Fruit fly (Drosophila melanogaster) whole organism, embryonic: ENCODE measurements around the gene TBC1d7.

Experiments used
- Blimp-1 ChIP-seq: fragments of 200-800 bp; sonication (Bioruptor generic); optimal IDR thresholded peaks from 3 replicates; lab custom pipeline; 2018; ENCODE audit warnings: missing biosample characterization, missing genetic modification characterization, mild to moderate bottlenecking, moderate library complexity, missing genetic modification reagents
- CG10654 ChIP-seq: fragments of 200-800 bp; sonication (Bioruptor generic); optimal IDR thresholded peaks from 2 replicates; lab custom pipeline; 2016; ENCODE audit warnings: missing biosample characterization, missing genetic modification characterization
- CG11093 ChIP-seq: fragments of 200-800 bp; sonication (Bioruptor generic); IDR thresholded peaks from 3 replicates; pipeline ENCODE4 v1.3.6; 2022; ENCODE audit warnings: missing biosample characterization, missing genetic modification characterization
- CG11696 ChIP-seq: fragments of 200-800 bp; sonication (Bioruptor generic); IDR thresholded peaks from 2 replicates; pipeline ENCODE4 v1.3.6; 2022; ENCODE audit warnings: missing biosample characterization, missing genetic modification characterization
- CG11723 ChIP-seq: fragments of 200-800 bp; sonication (Bioruptor generic); optimal IDR thresholded peaks from 2 replicates; lab custom pipeline; 2017; ENCODE audit warnings: missing biosample characterization, mild to moderate bottlenecking, missing genetic modification characterization
- CG12236 ChIP-seq: fragments of 200-800 bp; sonication (Bioruptor generic); optimal IDR thresholded peaks from 2 replicates; lab custom pipeline; 2016; ENCODE audit warnings: missing biosample characterization, missing genetic modification characterization
- CG13894 ChIP-seq: fragments of 200-800 bp; sonication (Bioruptor generic); optimal IDR thresholded peaks from 3 replicates; lab custom pipeline; 2018; ENCODE audit warnings: missing biosample characterization, mild to moderate bottlenecking, missing genetic modification characterization, moderate library complexity
- CG14860 ChIP-seq: fragments of 200-800 bp; sonication (Bioruptor generic); IDR thresholded peaks from 3 replicates; pipeline ENCODE4 v1.3.6; 2022; ENCODE audit warnings: missing biosample characterization, missing genetic modification characterization; ENCODE audit not compliant: partially characterized antibody
- CG1602 ChIP-seq: fragments of 200-800 bp; sonication (Bioruptor generic); optimal IDR thresholded peaks from 3 replicates; lab custom pipeline; 2016; ENCODE audit warnings: missing biosample characterization, missing genetic modification characterization
- CG16813 ChIP-seq: fragments of 200-800 bp; sonication (Bioruptor generic); IDR thresholded peaks from 3 replicates; pipeline ENCODE4 v1.3.6; 2022; ENCODE audit warnings: missing biosample characterization, missing genetic modification characterization; ENCODE audit not compliant: partially characterized antibody
- CG17328 ChIP-seq: fragments of 200-800 bp; sonication (Bioruptor generic); IDR thresholded peaks from 2 replicates; pipeline ENCODE4 v1.3.6; 2022; ENCODE audit warnings: missing biosample characterization, missing genetic modification characterization
- CG17612 ChIP-seq: fragments of 200-800 bp; sonication (Bioruptor generic); IDR thresholded peaks from 2 replicates; pipeline ENCODE4 v1.3.6; 2022; ENCODE audit warnings: missing biosample characterization, missing genetic modification characterization
- CG18476 ChIP-seq: fragments of 200-800 bp; sonication (Bioruptor generic); optimal IDR thresholded peaks from 2 replicates; lab custom pipeline; 2016; ENCODE audit warnings: missing biosample characterization, mild to moderate bottlenecking, missing genetic modification characterization
- CG2129 ChIP-seq: fragments of 200-800 bp; sonication (Bioruptor generic); IDR thresholded peaks from 2 replicates; pipeline ENCODE4 v1.3.6; 2022; ENCODE audit warnings: missing biosample characterization, missing genetic modification characterization; ENCODE audit not compliant: partially characterized antibody
- CG2712 ChIP-seq: fragments of 200-800 bp; optimal IDR thresholded peaks from 3 replicates; lab custom pipeline; 2019; ENCODE audit warnings: missing biosample characterization, mild to moderate bottlenecking, missing genetic modification characterization, moderate library complexity
- CG3065 ChIP-seq: fragments of 200-800 bp; sonication (Bioruptor generic); optimal IDR thresholded peaks from 2 replicates; lab custom pipeline; 2016; ENCODE audit warnings: missing biosample characterization, missing genetic modification characterization
- CG31224 ChIP-seq: fragments of 200-800 bp; sonication (Bioruptor generic); IDR thresholded peaks from 2 replicates; pipeline ENCODE4 v1.3.6; 2022; ENCODE audit warnings: missing biosample characterization, missing genetic modification characterization
- CG32767 ChIP-seq: fragments of 200-800 bp; sonication (Bioruptor generic); IDR thresholded peaks from 2 replicates; pipeline ENCODE4 v1.3.6; 2022; ENCODE audit warnings: missing biosample characterization, missing genetic modification characterization
- CG42726 ChIP-seq: fragments of 200-800 bp; sonication (Bioruptor generic); IDR thresholded peaks from 2 replicates; pipeline ENCODE4 v1.3.6; 2022; ENCODE audit warnings: missing biosample characterization, missing genetic modification characterization; ENCODE audit not compliant: partially characterized antibody
- CG5180 ChIP-seq: fragments of 200-800 bp; sonication (Bioruptor generic); optimal IDR thresholded peaks from 3 replicates; lab custom pipeline; 2017; ENCODE audit warnings: missing biosample characterization, missing genetic modification characterization, mild to moderate bottlenecking, moderate library complexity, missing genetic modification reagents
- CG8089 ChIP-seq: fragments of 200-800 bp; sonication (Bioruptor generic); optimal IDR thresholded peaks from 3 replicates; lab custom pipeline; 2016; ENCODE audit warnings: missing biosample characterization, missing genetic modification characterization
- CG8388 ChIP-seq: fragments of 200-800 bp; sonication (Bioruptor generic); optimal IDR thresholded peaks from 2 replicates; lab custom pipeline; 2019; ENCODE audit warnings: missing biosample characterization, mild to moderate bottlenecking, missing genetic modification characterization, moderate library complexity
- Dad ChIP-seq: fragments of 200-800 bp; sonication (Bioruptor generic); optimal IDR thresholded peaks from 3 replicates; lab custom pipeline; 2016; ENCODE audit warnings: missing biosample characterization, missing genetic modification characterization
- Dip3 ChIP-seq: fragments of 200-800 bp; sonication (Bioruptor generic); optimal IDR thresholded peaks from 3 replicates; lab custom pipeline; 2016; ENCODE audit warnings: missing biosample characterization, missing genetic modification characterization
- ERR ChIP-seq: fragments of 200-800 bp; sonication (Bioruptor generic); optimal IDR thresholded peaks from 2 replicates; lab custom pipeline; 2016; ENCODE audit warnings: missing biosample characterization, missing genetic modification characterization
- Eip74EF ChIP-seq, 2 experiments: fragments of 200-800 bp in 1 of 2; fragments of >200 bp in 1 of 2; sonication (Bioruptor generic) in 1 of 2; optimal IDR thresholded peaks; 2 replicates each; lab custom pipeline; 2017 to 2019; ENCODE audit warnings: missing biosample characterization in 2 of 2, missing genetic modification characterization in 2 of 2, mild to moderate bottlenecking in 1 of 2, moderate library complexity in 1 of 2
- Fer3 ChIP-seq: fragments of 200-800 bp; sonication (Bioruptor generic); optimal IDR thresholded peaks from 2 replicates; lab custom pipeline; 2018; ENCODE audit warnings: missing biosample characterization, mild to moderate bottlenecking, missing genetic modification characterization, moderate library complexity
- HLH4C ChIP-seq: fragments of 200-800 bp; sonication (Bioruptor generic); IDR thresholded peaks from 3 replicates; pipeline ENCODE4 v1.3.6; 2022; ENCODE audit warnings: missing biosample characterization, missing genetic modification characterization; ENCODE audit not compliant: partially characterized antibody
- HLH54F ChIP-seq: fragments of 200-800 bp; sonication (Bioruptor generic); optimal IDR thresholded peaks from 3 replicates; lab custom pipeline; 2016; ENCODE audit warnings: missing biosample characterization, missing genetic modification characterization
- Hr3 ChIP-seq: fragments of 200-800 bp; sonication (Bioruptor generic); optimal IDR thresholded peaks from 3 replicates; lab custom pipeline; 2016; ENCODE audit warnings: missing biosample characterization, missing genetic modification characterization
- Lpt ChIP-seq: fragments of >200 bp; optimal IDR thresholded peaks from 2 replicates; lab custom pipeline; 2018; ENCODE audit warnings: missing biosample characterization, missing genetic modification characterization
- Oaz ChIP-seq: fragments of 200-800 bp; sonication (Bioruptor generic); IDR thresholded peaks from 2 replicates; pipeline ENCODE4 v1.3.6; 2022; ENCODE audit warnings: missing biosample characterization, missing genetic modification characterization
- Optix ChIP-seq: fragments of 200-800 bp; sonication (Bioruptor generic); IDR thresholded peaks from 3 replicates; pipeline ENCODE4 v1.3.6; 2022; ENCODE audit warnings: missing biosample characterization, missing genetic modification characterization
- Rx ChIP-seq: fragments of 200-800 bp; sonication (Bioruptor generic); IDR thresholded peaks from 2 replicates; pipeline ENCODE4 v1.3.6; 2022; ENCODE audit warnings: missing biosample characterization, missing genetic modification characterization
- Spps ChIP-seq: fragments of 200-800 bp; sonication (Bioruptor generic); optimal IDR thresholded peaks from 2 replicates; lab custom pipeline; 2018; ENCODE audit warnings: missing biosample characterization, mild to moderate bottlenecking, missing genetic modification characterization
- Taf1 ChIP-seq: fragments of 200-800 bp; sonication (Bioruptor generic); IDR thresholded peaks from 2 replicates; pipeline ENCODE4 v1.3.6; 2022; ENCODE audit warnings: missing biosample characterization, missing genetic modification characterization
- Usf ChIP-seq: fragments of 200-800 bp; sonication (Bioruptor generic); optimal IDR thresholded peaks from 2 replicates; lab custom pipeline; 2017; ENCODE audit warnings: missing genotype, missing biosample characterization, missing genetic modification characterization
- aop ChIP-seq: fragments of 200-800 bp; sonication (Bioruptor generic); IDR thresholded peaks from 2 replicates; pipeline ENCODE4 v1.3.6; 2022; ENCODE audit warnings: missing biosample characterization, missing genetic modification characterization
- bcd ChIP-seq: fragments of 200-800 bp; sonication (Bioruptor generic); optimal IDR thresholded peaks from 2 replicates; lab custom pipeline; 2017; ENCODE audit warnings: missing biosample characterization, mild to moderate bottlenecking, missing genetic modification characterization
- btn ChIP-seq: fragments of 200-800 bp; sonication (Bioruptor generic); optimal IDR thresholded peaks from 2 replicates; lab custom pipeline; 2016; ENCODE audit warnings: missing biosample characterization, missing genetic modification characterization
- croc ChIP-seq: fragments of 200-800 bp; sonication (Bioruptor generic); conservative IDR thresholded peaks from 3 replicates; pipeline ENCODE4 v1.3.6; 2022; ENCODE audit warnings: missing biosample characterization, missing genetic modification characterization
- da ChIP-seq: fragments of 200-800 bp; sonication (Bioruptor generic); optimal IDR thresholded peaks from 2 replicates; lab custom pipeline; 2016; ENCODE audit warnings: missing biosample characterization, missing genetic modification characterization
- fd64A ChIP-seq: fragments of 200-800 bp; sonication (Bioruptor generic); optimal IDR thresholded peaks from 3 replicates; lab custom pipeline; 2018; ENCODE audit warnings: missing biosample characterization, mild to moderate bottlenecking, missing genetic modification characterization
- ftz-f1 ChIP-seq: fragments of 200-800 bp; sonication (Bioruptor generic); optimal IDR thresholded peaks from 2 replicates; lab custom pipeline; 2016; ENCODE audit warnings: missing biosample characterization, missing genetic modification characterization
- jumu ChIP-seq: fragments of 200-800 bp; sonication (Bioruptor generic); optimal IDR thresholded peaks from 3 replicates; lab custom pipeline; 2016; ENCODE audit warnings: missing biosample characterization, missing genetic modification characterization
- klu ChIP-seq: fragments of 200-800 bp; sonication (Bioruptor generic); IDR thresholded peaks from 2 replicates; pipeline ENCODE4 v1.3.6; 2022; ENCODE audit warnings: missing biosample characterization, missing genetic modification characterization
- nmo ChIP-seq: fragments of 200-800 bp; sonication (Bioruptor generic); optimal IDR thresholded peaks from 2 replicates; lab custom pipeline; 2018; ENCODE audit warnings: missing biosample characterization, mild to moderate bottlenecking, missing genetic modification characterization, moderate library complexity
- nom ChIP-seq: fragments of 200-800 bp; sonication (Bioruptor generic); optimal IDR thresholded peaks from 2 replicates; lab custom pipeline; 2017; ENCODE audit warnings: missing biosample characterization, missing genetic modification characterization, mild to moderate bottlenecking, moderate library complexity, missing genetic modification reagents
- pnt ChIP-seq: fragments of 200-800 bp; sonication (Bioruptor generic); optimal IDR thresholded peaks from 3 replicates; lab custom pipeline; 2016; ENCODE audit warnings: missing biosample characterization, missing genetic modification characterization
- sim ChIP-seq: fragments of 200-800 bp; sonication (Bioruptor generic); IDR thresholded peaks from 2 replicates; pipeline ENCODE4 v1.3.6; 2022; ENCODE audit warnings: missing biosample characterization, missing genetic modification characterization
- tin ChIP-seq: fragments of 200-800 bp; sonication (Bioruptor generic); optimal IDR thresholded peaks from 3 replicates; lab custom pipeline; 2016; ENCODE audit warnings: missing biosample characterization, missing genetic modification characterization
- toy ChIP-seq: fragments of 200-800 bp; sonication (Bioruptor generic); IDR thresholded peaks from 2 replicates; pipeline ENCODE4 v1.3.6; 2022; ENCODE audit warnings: missing biosample characterization, missing genetic modification characterization

The TBC1d7 gene

DNA sequence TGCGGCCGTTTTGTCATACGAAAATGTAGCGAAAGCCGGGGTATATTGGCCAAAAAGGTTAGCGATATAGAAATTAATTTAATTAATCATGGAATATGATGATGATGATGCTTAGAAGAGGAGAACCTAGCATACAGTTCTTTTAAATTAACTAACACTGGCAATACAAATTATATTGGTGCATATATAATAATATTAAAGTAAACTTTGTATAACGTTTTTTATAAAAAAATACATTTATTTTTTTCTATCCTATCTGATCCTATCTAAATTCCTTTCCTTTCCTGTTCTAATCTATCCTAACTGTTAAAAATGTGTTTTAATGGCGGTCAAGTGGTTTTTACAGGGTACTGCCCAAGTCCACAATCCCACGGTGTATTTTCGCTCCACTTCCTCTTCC lies 44.4 kb downstream of the TBC1d7 start (continued):
- no peak for TF ChIP-seq Blimp-1 (GFP tag; lab: Kevin White, UChicago)
- no peak for TF ChIP-seq CG1602 (GFP tag; lab: Kevin White, UChicago)
- TF ChIP-seq Optix (GFP tag; lab: Robert Waterston, UW) = no peak
- TF ChIP-seq HLH54F (GFP tag; lab: Kevin White, UChicago) = no peak
- TF ChIP-seq CG32767 = no peak
- TF ChIP-seq CG12236 (GFP tag; lab: Kevin White, UChicago) = no peak
- no peak for TF ChIP-seq CG10654 (GFP tag; lab: Kevin White, UChicago)
- TF ChIP-seq Hr3 (GFP tag; lab: Kevin White, UChicago) = peak; percentile 23
- TF ChIP-seq aop (GFP tag; lab: Robert Waterston, UW) = no peak
- no peak for TF ChIP-seq CG13894
- TF ChIP-seq Oaz (GFP tag; lab: Robert Waterston, UW) = no peak
- no peak for TF ChIP-seq tin
- TF ChIP-seq CG2129 (GFP tag; lab: Robert Waterston, UW) = no peak
- TF ChIP-seq toy (GFP tag; lab: Robert Waterston, UW) = no peak
- no peak for TF ChIP-seq CG8089 (GFP tag; lab: Kevin White, UChicago)
- no peak for TF ChIP-seq nom (GFP tag; lab: Kevin White, UChicago)
- no peak for TF ChIP-seq fd64A (GFP tag; lab: Kevin White, UChicago)
- TF ChIP-seq Rx = no peak
- no peak for TF ChIP-seq Lpt
- TF ChIP-seq CG11093 (GFP tag; lab: Robert Waterston, UW) = no peak
- TF ChIP-seq Eip74EF (GFP tag; optimal IDR thresholded peaks at IDR 0.05; lab: Kevin White, UChicago) = peak in 1 of 2 experiments; percentile 54
- no peak for TF ChIP-seq CG3065
- TF ChIP-seq ERR (GFP tag; lab: Kevin White, UChicago) = no peak
- no peak for TF ChIP-seq ftz-f1 (GFP tag; lab: Kevin White, UChicago)
- no peak for TF ChIP-seq Dad (GFP tag; lab: Kevin White, UChicago)
- no peak for TF ChIP-seq CG14860
- TF ChIP-seq CG18476 (GFP tag; lab: Kevin White, UChicago) = no peak
- no peak for TF ChIP-seq CG16813
- TF ChIP-seq CG42726 (GFP tag; lab: Robert Waterston, UW) = no peak
- no peak; the same call in 2 of the 3 replicates for TF ChIP-seq croc (GFP tag; lab: Robert Waterston, UW)
- TF ChIP-seq pnt = no peak
- peak; percentile 14 for TF ChIP-seq CG5180 (GFP tag; lab: Kevin White, UChicago)
- TF ChIP-seq CG31224 (GFP tag; lab: Robert Waterston, UW) = 0 out of 2 replicates have a peak, but pooled peaks have one; percentile 14
- no peak for TF ChIP-seq CG17328
- no peak for TF ChIP-seq CG11696
- TF ChIP-seq CG8388 (GFP tag; lab: Kevin White, UChicago) = no peak
- TF ChIP-seq Dip3 (GFP tag; lab: Kevin White, UChicago) = no peak
- TF ChIP-seq HLH4C (GFP tag; lab: Robert Waterston, UW) = no peak
- TF ChIP-seq bcd (GFP tag; lab: Kevin White, UChicago) = no peak
- no peak for TF ChIP-seq da (GFP tag; lab: Kevin White, UChicago)
- no peak for TF ChIP-seq sim (GFP tag; lab: Robert Waterston, UW)
- TF ChIP-seq btn (GFP tag; lab: Kevin White, UChicago) = no peak
- TF ChIP-seq Fer3 (tag; lab: Kevin White, UChicago) = no peak
- peak; percentile 25 for TF ChIP-seq CG2712 (tag; lab: Kevin White, UChicago)
- TF ChIP-seq nmo (GFP tag; lab: Kevin White, UChicago) = peak; percentile 54
- no peak for TF ChIP-seq Taf1 (GFP tag; lab: Robert Waterston, UW)
- TF ChIP-seq CG17612 (GFP tag; lab: Robert Waterston, UW) = no peak
- no peak for TF ChIP-seq klu
- no peak for TF ChIP-seq jumu
- TF ChIP-seq Usf (GFP tag; lab: Kevin White, UChicago) = no peak
- TF ChIP-seq CG11723 (GFP tag; lab: Kevin White, UChicago) = no peak
- no peak for TF ChIP-seq Spps (tag; lab: Kevin White, UChicago)
